Worm (Caenorhabditis elegans) whole organism, late embryonic: ENCODE data around the gene nhr-1.

Experiments
- C38D4.7 ChIP-seq: fragments of 200-800 bp; sonication (Bioruptor generic); optimal IDR thresholded peaks from 2 replicates; lab custom pipeline; 2018; ENCODE audit warnings: mild to moderate bottlenecking, missing genetic modification characterization, moderate library complexity, missing compliant biosample characterization
- F13H6.1 ChIP-seq: sonication (generic microtip); optimal IDR thresholded peaks from 2 replicates; lab custom pipeline; 2016; ENCODE audit warnings: missing genetic modification characterization, missing compliant biosample characterization
- K02D7.2 ChIP-seq: sonication (generic microtip); optimal IDR thresholded peaks from 2 replicates; lab custom pipeline; 2017; ENCODE audit warnings: mild to moderate bottlenecking, missing genetic modification characterization, missing compliant biosample characterization
- T23F11.4 ChIP-seq: fragments of 200-800 bp; sonication (Bioruptor generic); optimal IDR thresholded peaks from 2 replicates; lab custom pipeline; 2018; ENCODE audit warnings: mild to moderate bottlenecking, missing genetic modification characterization, missing compliant biosample characterization
- Y22D7AL.16 ChIP-seq: sonication (generic microtip); optimal IDR thresholded peaks from 2 replicates; lab custom pipeline; 2016; ENCODE audit warnings: missing genetic modification characterization, missing compliant biosample characterization
- ahr-1 ChIP-seq: sonication (generic microtip); optimal IDR thresholded peaks from 2 replicates; lab custom pipeline; 2016; ENCODE audit warnings: missing genetic modification characterization, missing compliant biosample characterization
- ama-1 ChIP-seq: fragments of 150-350 bp; optimal IDR thresholded peaks from 2 replicates; lab custom pipeline; 2014
- ceh-14 ChIP-seq: sonication (generic microtip); optimal IDR thresholded peaks from 2 replicates; lab custom pipeline; 2016; ENCODE audit warnings: missing genotype, missing genetic modification characterization, missing compliant biosample characterization
- ceh-18 ChIP-seq: sonication (generic microtip); optimal IDR thresholded peaks from 2 replicates; lab custom pipeline; 2016; ENCODE audit warnings: missing genetic modification characterization, missing compliant biosample characterization
- ceh-19 ChIP-seq: fragments of 200-800 bp; sonication (Bioruptor generic); optimal IDR thresholded peaks from 2 replicates; lab custom pipeline; 2018; ENCODE audit warnings: mild to moderate bottlenecking, missing genetic modification characterization, missing compliant biosample characterization
- ceh-2 ChIP-seq: sonication (generic microtip); optimal IDR thresholded peaks from 2 replicates; lab custom pipeline; 2016; ENCODE audit warnings: missing genotype, missing genetic modification characterization, missing compliant biosample characterization
- ceh-22 ChIP-seq: sonication (generic microtip); optimal IDR thresholded peaks from 2 replicates; lab custom pipeline; 2017; ENCODE audit warnings: missing biosample characterization, missing genetic modification characterization
- ceh-24 ChIP-seq: sonication (generic microtip); optimal IDR thresholded peaks from 2 replicates; lab custom pipeline; 2016; ENCODE audit warnings: mild to moderate bottlenecking, missing genetic modification characterization, missing compliant biosample characterization
- ceh-30 ChIP-seq: fragments of 150-350 bp; optimal IDR thresholded peaks from 2 replicates; lab custom pipeline; 2014; ENCODE audit warnings: missing biosample characterization, missing genetic modification characterization
- ceh-31 ChIP-seq: sonication (generic microtip); optimal IDR thresholded peaks from 2 replicates; lab custom pipeline; 2016; ENCODE audit warnings: missing genetic modification characterization, missing compliant biosample characterization
- ceh-34 ChIP-seq: sonication (generic microtip); optimal IDR thresholded peaks from 2 replicates; lab custom pipeline; 2016; ENCODE audit warnings: mild to moderate bottlenecking, missing genetic modification characterization, missing compliant biosample characterization
- ceh-48 ChIP-seq: sonication (generic microtip); optimal IDR thresholded peaks from 2 replicates; lab custom pipeline; 2016; ENCODE audit warnings: missing genetic modification characterization, inconsistent platforms, missing compliant biosample characterization
- ceh-6 ChIP-seq: fragments of 200-800 bp; sonication (Bioruptor generic); optimal IDR thresholded peaks from 2 replicates; lab custom pipeline; 2018; ENCODE audit warnings: mild to moderate bottlenecking, missing genetic modification characterization, missing compliant biosample characterization
- che-1 ChIP-seq: sonication (generic microtip); optimal IDR thresholded peaks from 2 replicates; lab custom pipeline; 2016; ENCODE audit warnings: mild to moderate bottlenecking, missing genetic modification characterization, missing compliant biosample characterization
- dmd-4 ChIP-seq: sonication (generic microtip); optimal IDR thresholded peaks from 2 replicates; lab custom pipeline; 2016; ENCODE audit warnings: borderline replicate concordance, missing genetic modification characterization, missing compliant biosample characterization
- dve-1 ChIP-seq: sonication (generic microtip); optimal IDR thresholded peaks from 2 replicates; lab custom pipeline; 2017; ENCODE audit warnings: antibody characterized with exemption, mild to moderate bottlenecking, missing genetic modification characterization, missing compliant biosample characterization
- elt-4 ChIP-seq: sonication (generic microtip); optimal IDR thresholded peaks from 2 replicates; lab custom pipeline; 2016; ENCODE audit warnings: missing genetic modification characterization, missing compliant biosample characterization
- ets-4 ChIP-seq: sonication (generic microtip); optimal IDR thresholded peaks from 2 replicates; lab custom pipeline; 2016; ENCODE audit warnings: missing genetic modification characterization, missing compliant biosample characterization
- eyg-1 ChIP-seq: sonication (generic microtip); optimal IDR thresholded peaks from 2 replicates; lab custom pipeline; 2016; ENCODE audit warnings: missing genotype, missing genetic modification characterization, missing compliant biosample characterization
- fkh-10 ChIP-seq: fragments of 150-350 bp; optimal IDR thresholded peaks from 2 replicates; lab custom pipeline; 2014; ENCODE audit warnings: missing biosample characterization, missing genetic modification reagents, missing genetic modification characterization
- fkh-6 ChIP-seq: sonication (generic microtip); optimal IDR thresholded peaks from 2 replicates; lab custom pipeline; 2016; ENCODE audit warnings: missing genetic modification characterization, missing compliant biosample characterization
- gmeb-2 ChIP-seq: sonication (generic microtip); optimal IDR thresholded peaks from 2 replicates; lab custom pipeline; 2016; ENCODE audit warnings: missing genetic modification characterization, inconsistent platforms, missing compliant biosample characterization
- hlh-13 ChIP-seq: fragments of 200-800 bp; sonication (Bioruptor generic); optimal IDR thresholded peaks from 2 replicates; lab custom pipeline; 2018; ENCODE audit warnings: mild to moderate bottlenecking, missing genetic modification characterization, missing compliant biosample characterization
- hlh-30 ChIP-seq: sonication (generic microtip); optimal IDR thresholded peaks from 2 replicates; lab custom pipeline; 2017; ENCODE audit warnings: antibody characterized with exemption, missing genetic modification characterization, missing compliant biosample characterization; ENCODE audit not compliant: insufficient read depth
- lim-6 ChIP-seq: sonication (generic microtip); optimal IDR thresholded peaks from 2 replicates; lab custom pipeline; 2016; ENCODE audit warnings: missing genetic modification characterization, missing compliant biosample characterization
- lin-11 ChIP-seq: fragments of 200-800 bp; sonication (Bioruptor generic); optimal IDR thresholded peaks from 2 replicates; lab custom pipeline; 2018; ENCODE audit warnings: mild to moderate bottlenecking, missing genetic modification characterization, missing compliant biosample characterization
- madf-2 ChIP-seq: sonication (generic microtip); optimal IDR thresholded peaks from 2 replicates; lab custom pipeline; 2017; ENCODE audit warnings: missing genetic modification characterization, missing compliant biosample characterization
- mec-3 ChIP-seq: sonication (generic microtip); optimal IDR thresholded peaks from 2 replicates; lab custom pipeline; 2016; ENCODE audit warnings: borderline replicate concordance, missing genetic modification characterization, missing compliant biosample characterization
- nfya-1 ChIP-seq: sonication (generic microtip); optimal IDR thresholded peaks from 2 replicates; lab custom pipeline; 2017; ENCODE audit warnings: missing genetic modification characterization, mild to moderate bottlenecking, missing compliant biosample characterization, antibody characterized with exemption, moderate library complexity
- nhr-11 ChIP-seq: fragments of 150-350 bp; optimal IDR thresholded peaks from 2 replicates; lab custom pipeline; 2014; ENCODE audit warnings: missing biosample characterization, missing genetic modification characterization
- odd-2 ChIP-seq: sonication (generic microtip); optimal IDR thresholded peaks from 2 replicates; lab custom pipeline; 2017; ENCODE audit warnings: antibody characterized with exemption, mild to moderate bottlenecking, missing genetic modification characterization, missing compliant biosample characterization
- pag-3 ChIP-seq: sonication (generic microtip); optimal IDR thresholded peaks from 2 replicates; lab custom pipeline; 2016; ENCODE audit warnings: missing compliant biosample characterization, missing genetic modification characterization, borderline replicate concordance
- pat-9 ChIP-seq: fragments of 200-800 bp; sonication (Bioruptor generic); optimal IDR thresholded peaks from 2 replicates; lab custom pipeline; 2018; ENCODE audit warnings: mild to moderate bottlenecking, missing genetic modification characterization, moderate library complexity, missing compliant biosample characterization
- pax-1 ChIP-seq: fragments of 150-350 bp; optimal IDR thresholded peaks from 2 replicates; lab custom pipeline; 2014; ENCODE audit warnings: missing biosample characterization, missing genetic modification characterization
- pha-4 ChIP-seq: fragments of 150-350 bp; optimal IDR thresholded peaks from 2 replicates; lab custom pipeline; 2018; ENCODE audit warnings: missing biosample characterization, missing genetic modification reagents, missing genetic modification characterization
- pros-1 ChIP-seq: fragments of 150-350 bp; optimal IDR thresholded peaks from 2 replicates; lab custom pipeline; 2014; ENCODE audit warnings: missing biosample characterization, missing genetic modification reagents, missing genetic modification characterization
- ref-2 ChIP-seq: sonication (generic microtip); optimal IDR thresholded peaks from 2 replicates; lab custom pipeline; 2016; ENCODE audit warnings: missing genetic modification characterization, missing compliant biosample characterization
- rnt-1 ChIP-seq: sonication (generic microtip); optimal IDR thresholded peaks from 2 replicates; lab custom pipeline; 2016; ENCODE audit warnings: missing genetic modification characterization, missing compliant biosample characterization
- sdc-2 ChIP-seq: sonication (generic microtip); optimal IDR thresholded peaks from 2 replicates; lab custom pipeline; 2016; ENCODE audit warnings: missing genotype, missing genetic modification characterization, missing compliant biosample characterization
- syd-9 ChIP-seq: sonication (generic microtip); optimal IDR thresholded peaks from 2 replicates; lab custom pipeline; 2016; ENCODE audit warnings: mild to moderate bottlenecking, missing genetic modification characterization, moderate library complexity, missing compliant biosample characterization
- tbx-7 ChIP-seq: sonication (generic microtip); optimal IDR thresholded peaks from 2 replicates; lab custom pipeline; 2016; ENCODE audit warnings: missing genotype, missing genetic modification characterization, missing compliant biosample characterization
- ttx-3 ChIP-seq: sonication (generic microtip); optimal IDR thresholded peaks from 2 replicates; lab custom pipeline; 2016; ENCODE audit warnings: missing genetic modification reagents, missing genetic modification characterization, missing compliant biosample characterization
- unc-3 ChIP-seq, 2 experiments: fragments of 200-800 bp in 1 of 2; sonication (Bioruptor generic) in 1 of 2; sonication (generic microtip) in 1 of 2; conservative IDR thresholded peaks in 1 of 2; optimal IDR thresholded peaks in 1 of 2; 2 replicates each; pipeline versions ENCODE4 v1.3.6 to Lab custom; 2016 to 2022; ENCODE audit warnings: missing compliant biosample characterization in 2 of 2, missing genetic modification characterization in 2 of 2, missing genetic modification reagents in 1 of 2
- unc-42 ChIP-seq: sonication (generic microtip); optimal IDR thresholded peaks from 2 replicates; lab custom pipeline; 2016; ENCODE audit warnings: missing genotype, missing genetic modification characterization, missing compliant biosample characterization
- zip-5 ChIP-seq: sonication (generic microtip); optimal IDR thresholded peaks from 2 replicates; lab custom pipeline; 2016; ENCODE audit warnings: missing genetic modification characterization, missing compliant biosample characterization
- ztf-16 ChIP-seq: sonication (generic microtip); optimal IDR thresholded peaks from 2 replicates; lab custom pipeline; 2017; ENCODE audit warnings: missing genetic modification characterization, missing compliant biosample characterization

nhr-1 gene

ce11 chrX:17539968-17540367, 26.1 kb downstream of the nhr-1 start:
- TF ChIP-seq hlh-30 (tag; lab: Kevin White, UChicago) (peak; percentile 13), madf-2 (no peak)

- TF ChIP-seq ceh-18 = peak; percentile 66
- TF ChIP-seq ceh-48 (tag; lab: Kevin White, UChicago) = no peak
- TF ChIP-seq nhr-11 (tag; lab: Kevin White, UChicago) = no peak
- no peak for TF ChIP-seq T23F11.4 (GFP tag; lab: Kevin White, UChicago)
- no peak for TF ChIP-seq K02D7.2
- TF ChIP-seq unc-42 (tag; lab: Kevin White, UChicago) = peak; percentile 58
- no peak for TF ChIP-seq ahr-1 (tag; lab: Kevin White, UChicago)
- no peak for TF ChIP-seq odd-2
- TF ChIP-seq pat-9 (tag; lab: Kevin White, UChicago) = no peak
- TF ChIP-seq ceh-30 (tag; lab: Kevin White, UChicago) = no peak
- TF ChIP-seq ceh-34 = peak; percentile 35
- TF ChIP-seq ztf-16 (tag; lab: Kevin White, UChicago) = no peak
- no peak for TF ChIP-seq hlh-30 (tag; lab: Kevin White, UChicago)
- no peak; the same call in 1 of the 2 replicates for TF ChIP-seq unc-3 (GFP tag; conservative IDR thresholded peaks at IDR 0.05; lab: Robert Waterston, UW)
- no peak for TF ChIP-seq unc-3 (tag; optimal IDR thresholded peaks at IDR 0.05; lab: Kevin White, UChicago)
- TF ChIP-seq lim-6 (tag; lab: Kevin White, UChicago) = no peak
- no peak for TF ChIP-seq zip-5 (tag; lab: Kevin White, UChicago)
- TF ChIP-seq elt-4 (tag; lab: Kevin White, UChicago) = no peak
- peak; percentile 99 for TF ChIP-seq sdc-2 (tag; lab: Kevin White, UChicago)
- peak; percentile 44 for TF ChIP-seq ref-2
- peak; percentile 15 for TF ChIP-seq ceh-2
- no peak for TF ChIP-seq mec-3 (tag; lab: Kevin White, UChicago)
- TF ChIP-seq lin-11 (tag; lab: Kevin White, UChicago) = no peak
- TF ChIP-seq pha-4 (tag; lab: Kevin White, UChicago) = no peak
- TF ChIP-seq ceh-31 = peak; percentile 58
- TF ChIP-seq tbx-7 (tag; lab: Kevin White, UChicago) = no peak
- no peak for TF ChIP-seq eyg-1 (tag; lab: Kevin White, UChicago)
- no peak for TF ChIP-seq hlh-13 (GFP tag; lab: Kevin White, UChicago)
- TF ChIP-seq nfya-1 = peak; percentile 44
- TF ChIP-seq ceh-14 (tag; lab: Kevin White, UChicago) = no peak
- TF ChIP-seq che-1 (tag; lab: Kevin White, UChicago) = no peak
- no peak for TF ChIP-seq pag-3 (tag; lab: Kevin White, UChicago)
- no peak for TF ChIP-seq dmd-4
- no peak for TF ChIP-seq ceh-6 (GFP tag; lab: Kevin White, UChicago)
- TF ChIP-seq pax-1 (tag; lab: Kevin White, UChicago) = no peak
- TF ChIP-seq Y22D7AL.16 (tag; lab: Kevin White, UChicago) = no peak
- no peak for TF ChIP-seq fkh-10 (GFP tag; lab: Kevin White, UChicago)
- TF ChIP-seq fkh-6 = no peak
- TF ChIP-seq pros-1 (tag; lab: Kevin White, UChicago) = no peak
- TF ChIP-seq rnt-1 (tag; lab: Kevin White, UChicago) = peak; percentile 26
- TF ChIP-seq F13H6.1 (tag; lab: Kevin White, UChicago) = no peak
- no peak for TF ChIP-seq gmeb-2 (tag; lab: Kevin White, UChicago)
- no peak for TF ChIP-seq ceh-24 (tag; lab: Kevin White, UChicago)
- TF ChIP-seq dve-1 (tag; lab: Kevin White, UChicago) = no peak
- no peak for TF ChIP-seq syd-9 (tag; lab: Kevin White, UChicago)
- no peak for TF ChIP-seq ttx-3 (tag; lab: Kevin White, UChicago)
- TF ChIP-seq ceh-22 (tag; lab: Kevin White, UChicago) = no peak
- no peak for TF ChIP-seq C38D4.7
- no peak for TF ChIP-seq ets-4 (tag; lab: Kevin White, UChicago)
- TF ChIP-seq ceh-19 = no peak
- TF ChIP-seq ama-1 (lab: Kevin White, UChicago) = no peak
Measured at ce11 chrX:17544349-17544936, 30.6 kb downstream of the nhr-1 start.
